Fruit fly (Drosophila melanogaster): ENCODE results near the gene NO66.

The NO66 gene

DNA sequence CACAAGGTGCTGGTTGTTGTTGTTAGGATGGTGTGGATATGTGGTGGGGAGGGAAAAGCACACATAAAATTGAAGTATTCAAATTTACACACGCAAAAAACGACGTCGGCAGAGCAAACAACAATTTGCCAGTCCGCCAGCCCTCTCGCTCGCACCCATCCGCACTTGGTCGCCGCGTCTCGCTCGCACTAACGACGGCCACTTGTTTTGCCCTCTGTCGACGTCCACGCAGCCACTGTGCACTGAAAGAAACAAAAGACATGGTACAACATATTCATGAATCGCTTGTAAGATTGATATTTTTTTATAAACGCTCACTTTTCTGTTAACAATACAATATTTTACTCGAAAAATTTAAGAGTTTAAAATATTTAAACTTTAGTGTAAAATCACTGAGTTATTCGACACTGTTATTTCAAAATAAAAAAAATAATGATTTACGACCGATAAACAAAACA is 4.7 kb downstream of the NO66 start (continued):
- peak; percentile 53 for TF ChIP-seq az2 (GFP tag; optimal IDR thresholded peaks at IDR 0.05)
- no peak for TF ChIP-seq CG8359 (GFP tag; optimal IDR thresholded peaks at IDR 0.05; ENCODE audit: borderline replicate concordance)
- TF ChIP-seq Sox100B (GFP tag; optimal IDR thresholded peaks at IDR 0.05): peak; percentile 59
- peak; percentile 54 for TF ChIP-seq CG4424 (GFP tag; optimal IDR thresholded peaks at IDR 0.05)
- TF ChIP-seq phol (tag; optimal IDR thresholded peaks at IDR 0.05): peak; percentile 70
- peak; percentile 24 for TF ChIP-seq nau (GFP tag; optimal IDR thresholded peaks at IDR 0.05)
- TF ChIP-seq CG4617 (GFP tag; optimal IDR thresholded peaks at IDR 0.05; ENCODE audit: borderline replicate concordance): no peak
- TF ChIP-seq bowl (GFP tag; IDR thresholded peaks at IDR 0.05): no peak
- peak; percentile 72 for TF ChIP-seq slbo (GFP tag; IDR thresholded peaks at IDR 0.05)
- no peak for TF ChIP-seq wek (GFP tag; optimal IDR thresholded peaks at IDR 0.05)
- TF ChIP-seq CG14667 (GFP tag; IDR thresholded peaks at IDR 0.05): no peak
- TF ChIP-seq toy (GFP tag; IDR thresholded peaks at IDR 0.05): no peak
- peak; percentile 49 for TF ChIP-seq CG16863 (GFP tag; optimal IDR thresholded peaks at IDR 0.05)
- TF ChIP-seq her (GFP tag; optimal IDR thresholded peaks at IDR 0.05): no peak
- TF ChIP-seq unpg (GFP tag; optimal IDR thresholded peaks at IDR 0.05): peak; percentile 69
- no peak for TF ChIP-seq gt (GFP tag; IDR thresholded peaks at IDR 0.05)
- no peak for TF ChIP-seq Lim3 (GFP tag; IDR thresholded peaks at IDR 0.05)
- TF ChIP-seq BEAF-32 (GFP tag; optimal IDR thresholded peaks at IDR 0.05): no peak
- peak; percentile 67 for TF ChIP-seq CG9817 (tag; optimal IDR thresholded peaks at IDR 0.05)
- no peak; the same call in 1 of the 2 replicates for TF ChIP-seq H2.0 (GFP tag; IDR thresholded peaks at IDR 0.05)
- 0 out of 4 replicates have a peak, but pooled peaks have one; percentile 16 for TF ChIP-seq chinmo (GFP tag; IDR thresholded peaks at IDR 0.05; ENCODE audit: partially characterized antibody)
- TF ChIP-seq Hand (GFP tag; optimal IDR thresholded peaks at IDR 0.05): no peak
- TF ChIP-seq CG11504 (tag; optimal IDR thresholded peaks at IDR 0.05): peak; percentile 76
- no peak for TF ChIP-seq gfzf (GFP tag; optimal IDR thresholded peaks at IDR 0.05)
- TF ChIP-seq CG18619 (GFP tag; optimal IDR thresholded peaks at IDR 0.05): peak; percentile 66
- TF ChIP-seq CG10147 (GFP tag; optimal IDR thresholded peaks at IDR 0.05): peak; percentile 66
- TF ChIP-seq CG7745 (tag; optimal IDR thresholded peaks at IDR 0.05): no peak
- no peak for TF ChIP-seq grn (GFP tag; optimal IDR thresholded peaks at IDR 0.05)
- peak; percentile 31 for TF ChIP-seq CHES-1-like (GFP tag; optimal IDR thresholded peaks at IDR 0.05)
- no peak for TF ChIP-seq Hey (tag; optimal IDR thresholded peaks at IDR 0.05)
- peak; percentile 38 for TF ChIP-seq CG13624 (GFP tag; optimal IDR thresholded peaks at IDR 0.05)
- TF ChIP-seq Meics (GFP tag; optimal IDR thresholded peaks at IDR 0.05): peak; percentile 83
- no peak for TF ChIP-seq CG2199 (GFP tag; IDR thresholded peaks at IDR 0.05)
- TF ChIP-seq Mrtf (GFP tag; IDR thresholded peaks at IDR 0.05): peak; percentile 21; the same call in 1 of the 3 replicates
- no peak for TF ChIP-seq CG1529 (GFP tag; optimal IDR thresholded peaks at IDR 0.05)
- TF ChIP-seq CG32532 (GFP tag; IDR thresholded peaks at IDR 0.05): peak; percentile 83
- no peak for TF ChIP-seq Vsx1 (GFP tag; optimal IDR thresholded peaks at IDR 0.05)
- no peak for TF ChIP-seq Elba2 (GFP tag; optimal IDR thresholded peaks at IDR 0.05)
- TF ChIP-seq lab (GFP tag; optimal IDR thresholded peaks at IDR 0.05): peak; percentile 79
- TF ChIP-seq CG7372 (GFP tag; IDR thresholded peaks at IDR 0.05): peak; percentile 37; the same call in 1 of the 2 replicates
- no peak for TF ChIP-seq Stat92E (GFP tag; optimal IDR thresholded peaks at IDR 0.05)
- TF ChIP-seq Hr51 (GFP tag; optimal IDR thresholded peaks at IDR 0.05): peak; percentile 10 to 74
- no peak for TF ChIP-seq HmgD (GFP tag; optimal IDR thresholded peaks at IDR 0.05)
- TF ChIP-seq pan (optimal IDR thresholded peaks at IDR 0.05): no peak
- TF ChIP-seq pan (GFP tag; optimal IDR thresholded peaks at IDR 0.05 in 1 of 2, IDR thresholded peaks at IDR 0.05 in 1 of 2): peak in 1 of 2 experiments; percentile 51
- no peak for TF ChIP-seq pnt (GFP tag; optimal IDR thresholded peaks at IDR 0.05)
- peak; percentile 65 for TF ChIP-seq Sox102F (GFP tag; optimal IDR thresholded peaks at IDR 0.05)
- TF ChIP-seq CG11247 (GFP tag; IDR thresholded peaks at IDR 0.05): 0 out of 2 replicates have a peak, but pooled peaks have one; percentile 30
- TF ChIP-seq CG3163 (GFP tag; optimal IDR thresholded peaks at IDR 0.05): no peak
- TF ChIP-seq wdn (GFP tag; IDR thresholded peaks at IDR 0.05): 0 out of 2 replicates have a peak, but pooled peaks have one; percentile 50

Measured in whole organism, embryonic.